Worm (Caenorhabditis elegans) whole organism, L4 larva: Measurements from ENCODE around the gene W05H9.4.

Experiments used
- ZK546.5 ChIP-seq, 2 experiments: sonication (generic microtip); optimal IDR thresholded peaks; 2 replicates each; lab custom pipeline; 2017; ENCODE audit warnings: missing biosample characterization in 2 of 2, missing genetic modification characterization in 2 of 2
- daf-12 ChIP-seq: fragments of 150-350 bp; optimal IDR thresholded peaks from 2 replicates; lab custom pipeline; 2014; ENCODE audit warnings: missing biosample characterization, missing genetic modification reagents, missing genetic modification characterization
- dve-1 ChIP-seq: sonication (generic microtip); optimal IDR thresholded peaks from 2 replicates; lab custom pipeline; 2017; ENCODE audit warnings: antibody characterized with exemption, mild to moderate bottlenecking, missing genetic modification characterization, missing compliant biosample characterization; ENCODE audit not compliant: insufficient read depth
- lsy-2 ChIP-seq, 2 experiments: fragments of 150-350 bp in 1 of 2; sonication (generic microtip) in 1 of 2; optimal IDR thresholded peaks; 2 replicates each; lab custom pipeline; 2014 to 2017; ENCODE audit warnings: missing biosample characterization in 2 of 2, missing genetic modification characterization in 2 of 2
- mdl-1 ChIP-seq, 2 experiments: fragments of 150-350 bp in 1 of 2; sonication (generic microtip) in 1 of 2; optimal IDR thresholded peaks; 2 replicates each; lab custom pipeline; 2014 to 2017; ENCODE audit warnings: missing biosample characterization in 2 of 2, missing genetic modification characterization in 2 of 2
- mes-2 ChIP-seq: sonication (generic microtip); optimal IDR thresholded peaks from 2 replicates; lab custom pipeline; 2016; ENCODE audit warnings: missing genotype, mild to moderate bottlenecking, missing genetic modification characterization, missing compliant biosample characterization; ENCODE audit not compliant: poor library complexity, severe bottlenecking
- nhr-25 ChIP-seq: sonication (generic microtip); optimal IDR thresholded peaks from 2 replicates; lab custom pipeline; 2017; ENCODE audit warnings: missing genetic modification characterization, mild to moderate bottlenecking, missing compliant biosample characterization, antibody characterized with exemption, moderate library complexity, borderline replicate concordance; ENCODE audit not compliant: insufficient read depth
- nhr-42 ChIP-seq: fragments of 200-800 bp; sonication (Bioruptor generic); IDR thresholded peaks from 2 replicates; pipeline ENCODE4 v1.3.6; 2022; ENCODE audit warnings: missing genetic modification characterization, missing compliant biosample characterization
- nhr-48 ChIP-seq: sonication (generic microtip); optimal IDR thresholded peaks from 2 replicates; lab custom pipeline; 2016; ENCODE audit warnings: mild to moderate bottlenecking, missing genetic modification characterization, missing compliant biosample characterization
- snpc-4 ChIP-seq: fragments of 150-350 bp; optimal IDR thresholded peaks from 2 replicates; lab custom pipeline; 2014; ENCODE audit warnings: missing biosample characterization, missing genetic modification characterization
- tag-97 ChIP-seq: fragments of 200-800 bp; sonication (Bioruptor generic); IDR thresholded peaks from 2 replicates; pipeline ENCODE4 v1.3.6; 2022; ENCODE audit warnings: missing genetic modification characterization, missing compliant biosample characterization
- unc-39 ChIP-seq: sonication (generic microtip); optimal IDR thresholded peaks from 2 replicates; lab custom pipeline; 2017; ENCODE audit warnings: missing biosample characterization, missing genetic modification characterization
- unc-62 ChIP-seq, 3 experiments: fragments of 150-350 bp in 1 of 3; sonication (generic microtip); optimal IDR thresholded peaks in 2 of 3; peaks in 1 of 3; 1 replicate in 1 of 3; 2 replicates in 2 of 3; lab custom pipeline; 2014 to 2017; ENCODE audit warnings: missing biosample characterization in 3 of 3, missing genetic modification characterization in 3 of 3, missing genetic modification reagents in 3 of 3, missing genotype in 1 of 3
- zip-11 ChIP-seq: fragments of 200-800 bp; sonication (Bioruptor generic); IDR thresholded peaks from 2 replicates; pipeline ENCODE4 v1.3.6; 2022; ENCODE audit warnings: missing genetic modification characterization, missing compliant biosample characterization

DNA sequence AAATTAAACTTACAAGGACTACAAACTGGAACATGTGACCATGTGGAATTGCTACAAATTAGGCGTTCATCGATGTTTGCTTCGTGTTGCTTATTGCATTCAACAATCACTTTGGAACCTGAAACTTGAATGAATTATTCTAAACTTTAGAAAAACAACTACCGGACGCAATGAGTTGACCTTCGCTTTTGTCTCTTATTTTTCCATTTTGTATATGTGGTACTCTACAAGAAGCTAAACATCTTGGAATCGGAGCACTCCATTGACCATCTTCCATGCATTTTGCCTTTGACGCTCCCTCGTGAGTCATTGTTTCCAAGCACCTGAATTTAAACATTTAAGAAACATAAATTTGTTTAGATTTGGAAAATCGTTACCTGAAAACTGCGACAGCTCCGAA lies 25.6 kb downstream of the W05H9.4 start:
- no peak for TF ChIP-seq nhr-48 (tag; lab: Kevin White, UChicago)
- no peak for TF ChIP-seq daf-12
- TF ChIP-seq snpc-4 (tag; lab: Kevin White, UChicago): no peak
- TF ChIP-seq mes-2 (tag; lab: Kevin White, UChicago): no peak
- TF ChIP-seq zip-11: no peak
- TF ChIP-seq nhr-25 (tag; lab: Kevin White, UChicago): no peak
- TF ChIP-seq ZK546.5 (tag; optimal IDR thresholded peaks at IDR 0.05; lab: Kevin White, UChicago): no peak
- TF ChIP-seq unc-62 (GFP tag; optimal IDR thresholded peaks at IDR 0.05 in 1 of 2; lab: Kevin White, UChicago): no peak
- no peak for TF ChIP-seq unc-62 (tag; optimal IDR thresholded peaks at IDR 0.05; lab: Kevin White, UChicago)
- no peak for TF ChIP-seq unc-39
- no peak for TF ChIP-seq lsy-2 (tag; optimal IDR thresholded peaks at IDR 0.05; lab: Kevin White, UChicago)
- TF ChIP-seq mdl-1 (tag; optimal IDR thresholded peaks at IDR 0.05; lab: Kevin White, UChicago): no peak
- TF ChIP-seq nhr-42 (GFP tag; lab: Robert Waterston, UW): no peak
- no peak for TF ChIP-seq tag-97 (GFP tag; lab: Robert Waterston, UW)
- TF ChIP-seq dve-1 (tag; lab: Kevin White, UChicago): no peak
